Worm (Caenorhabditis elegans) whole organism, L4/young adult: Measurements from ENCODE around the gene lin-12.

Source experiments
- W03F9.2 ChIP-seq: fragments of 150-350 bp; optimal IDR thresholded peaks from 2 replicates; lab custom pipeline; 2014; ENCODE audit warnings: missing biosample characterization, missing genetic modification characterization
- dao-5 ChIP-seq: sonication (generic microtip); optimal IDR thresholded peaks from 2 replicates; lab custom pipeline; 2016; ENCODE audit warnings: missing genotype, missing genetic modification characterization, moderate library complexity, missing compliant biosample characterization
- him-1 ChIP-seq: sonication (generic microtip); optimal IDR thresholded peaks from 2 replicates; lab custom pipeline; 2016; ENCODE audit warnings: missing genotype, missing genetic modification reagents, missing genetic modification characterization, missing compliant biosample characterization

- TF ChIP-seq him-1 (tag; lab: Kevin White, UChicago) (no peak), W03F9.2 (tag; lab: Kevin White, UChicago) (no peak), dao-5 (tag; lab: Kevin White, UChicago) (no peak)
Measured at ce11 chrIII:9026951-9027350, 44.3 kb downstream of the lin-12 start, which contains the start of gene F59B2.13.
